Worm (Caenorhabditis elegans) whole organism, L1 larva: ENCODE results near the gene C01G10.6.
A peak's percentile ranks its signal among the peaks of the same experiment; 100 is the strongest.

Source experiments
- F16B12.6 ChIP-seq: fragments of 150-350 bp; optimal IDR thresholded peaks from 2 replicates; lab custom pipeline; 2014; ENCODE audit warnings: missing biosample characterization, missing genetic modification characterization
- Y116A8C.19 ChIP-seq: sonication (generic microtip); optimal IDR thresholded peaks from 2 replicates; lab custom pipeline; 2016; ENCODE audit warnings: missing compliant biosample characterization, missing genetic modification characterization, borderline replicate concordance
- alr-1 ChIP-seq: fragments of 200-800 bp; sonication (Bioruptor generic); optimal IDR thresholded peaks from 2 replicates; lab custom pipeline; 2018; ENCODE audit warnings: borderline replicate concordance, mild to moderate bottlenecking, missing genetic modification characterization, missing compliant biosample characterization
- aly-2 ChIP-seq: fragments of 150-350 bp; optimal IDR thresholded peaks from 2 replicates; lab custom pipeline; 2014; ENCODE audit warnings: missing biosample characterization, missing genetic modification characterization
- blmp-1 ChIP-seq: fragments of 150-350 bp; optimal IDR thresholded peaks from 2 replicates; lab custom pipeline; 2014; ENCODE audit warnings: missing biosample characterization, missing genetic modification characterization
- ceh-82 ChIP-seq, 3 experiments: fragments of 150-350 bp in 1 of 3; sonication (generic microtip) in 2 of 3; optimal IDR thresholded peaks; 2 replicates each; lab custom pipeline; 2014 to 2017; ENCODE audit warnings: missing biosample characterization in 3 of 3, missing genetic modification characterization in 3 of 3
- ces-1 ChIP-seq: fragments of 150-350 bp; optimal IDR thresholded peaks from 2 replicates; lab custom pipeline; 2014; ENCODE audit warnings: missing biosample characterization, missing genetic modification reagents, missing genetic modification characterization
- dsc-1 ChIP-seq: sonication (generic microtip); optimal IDR thresholded peaks from 2 replicates; lab custom pipeline; 2016; ENCODE audit warnings: mild to moderate bottlenecking, missing genetic modification characterization, missing compliant biosample characterization
- efl-1 ChIP-seq, 4 experiments: fragments of 150-350 bp; optimal IDR thresholded peaks in 3 of 4; peaks in 1 of 4; 1 replicate in 1 of 4; 2 replicates in 3 of 4; lab custom pipeline; 2014; ENCODE audit warnings: missing biosample characterization in 2 of 4, missing genetic modification characterization in 2 of 4, missing genetic modification reagents in 2 of 4
- efl-3 ChIP-seq: fragments of 200-800 bp; sonication (Bioruptor generic); optimal IDR thresholded peaks from 2 replicates; lab custom pipeline; 2018; ENCODE audit warnings: mild to moderate bottlenecking, missing genetic modification characterization, missing compliant biosample characterization
- egl-27 ChIP-seq, 2 experiments: fragments of 150-350 bp in 1 of 2; sonication (generic microtip); optimal IDR thresholded peaks; 3 replicates each; lab custom pipeline; 2017 to 2018; ENCODE audit warnings: missing biosample characterization in 2 of 2, missing genetic modification characterization in 2 of 2, missing genetic modification reagents in 2 of 2
- elt-3 ChIP-seq, 6 experiments: fragments of 150-350 bp in 1 of 6; sonication (generic microtip); optimal IDR thresholded peaks; 2 replicates each; lab custom pipeline; 2017 to 2018; ENCODE audit warnings: missing biosample characterization in 6 of 6, missing genetic modification characterization in 6 of 6, inconsistent platforms in 1 of 6
- fkh-8 ChIP-seq: sonication (generic microtip); optimal IDR thresholded peaks from 2 replicates; lab custom pipeline; 2016; ENCODE audit warnings: mild to moderate bottlenecking, missing genetic modification characterization, missing compliant biosample characterization
- fos-1 ChIP-seq: fragments of 150-350 bp; optimal IDR thresholded peaks from 2 replicates; lab custom pipeline; 2014; ENCODE audit warnings: missing biosample characterization, missing genetic modification characterization
- grh-1 ChIP-seq: fragments of 200-800 bp; sonication (Bioruptor generic); IDR thresholded peaks from 2 replicates; pipeline ENCODE4 v1.3.6; 2022; ENCODE audit warnings: missing genetic modification reagents, missing genetic modification characterization, missing compliant biosample characterization
- hlh-4 ChIP-seq: sonication (generic microtip); optimal IDR thresholded peaks from 2 replicates; lab custom pipeline; 2016; ENCODE audit warnings: mild to moderate bottlenecking, missing genetic modification characterization, missing compliant biosample characterization
- hpl-2 ChIP-seq: fragments of 150-350 bp; optimal IDR thresholded peaks from 2 replicates; lab custom pipeline; 2014; ENCODE audit warnings: missing biosample characterization, missing genetic modification reagents, missing genetic modification characterization
- isw-1 ChIP-seq: fragments of 200-800 bp; sonication (Bioruptor generic); IDR thresholded peaks from 2 replicates; pipeline ENCODE4 v1.3.6; 2022; ENCODE audit warnings: missing genetic modification characterization, missing compliant biosample characterization
- jun-1 ChIP-seq: fragments of 150-350 bp; optimal IDR thresholded peaks from 2 replicates; lab custom pipeline; 2014; ENCODE audit warnings: missing biosample characterization, missing genetic modification reagents, missing genetic modification characterization
- lin-13 ChIP-seq: fragments of 150-350 bp; optimal IDR thresholded peaks from 2 replicates; lab custom pipeline; 2014; ENCODE audit warnings: missing biosample characterization, missing genetic modification reagents, missing genetic modification characterization
- lin-14 ChIP-seq: fragments of 200-800 bp; sonication (Bioruptor generic); optimal IDR thresholded peaks from 2 replicates; lab custom pipeline; 2018; ENCODE audit warnings: mild to moderate bottlenecking, missing genetic modification characterization, moderate library complexity, missing compliant biosample characterization
- lin-15B ChIP-seq: fragments of 150-350 bp; sonication (generic microtip); optimal IDR thresholded peaks from 3 replicates; lab custom pipeline; 2014; ENCODE audit warnings: missing biosample characterization, missing genetic modification characterization
- lin-35 ChIP-seq, 2 experiments: fragments of 150-350 bp; optimal IDR thresholded peaks; 2 replicates each; lab custom pipeline; 2014; ENCODE audit warnings: missing biosample characterization in 2 of 2, missing genetic modification characterization in 2 of 2, missing genetic modification reagents in 2 of 2
- lin-39 ChIP-seq: fragments of 150-350 bp; optimal IDR thresholded peaks from 2 replicates; lab custom pipeline; 2014; ENCODE audit warnings: missing biosample characterization, missing genetic modification reagents, missing genetic modification characterization
- mdl-1 ChIP-seq, 2 experiments: fragments of 150-350 bp; optimal IDR thresholded peaks; 2 replicates each; lab custom pipeline; 2014 to 2017; ENCODE audit warnings: missing biosample characterization in 2 of 2, missing genetic modification characterization in 2 of 2, inconsistent platforms in 1 of 2
- mef-2 ChIP-seq: fragments of 150-350 bp; optimal IDR thresholded peaks from 2 replicates; lab custom pipeline; 2014; ENCODE audit warnings: missing biosample characterization, missing genetic modification characterization
- mep-1 ChIP-seq: fragments of 150-350 bp; optimal IDR thresholded peaks from 2 replicates; lab custom pipeline; 2014; ENCODE audit warnings: missing biosample characterization, missing genetic modification characterization
- nhr-12 ChIP-seq: sonication (generic microtip); optimal IDR thresholded peaks from 2 replicates; lab custom pipeline; 2017; ENCODE audit warnings: missing biosample characterization, missing genetic modification characterization
- nhr-19 ChIP-seq: fragments of 200-800 bp; sonication (Bioruptor generic); conservative IDR thresholded peaks from 2 replicates; pipeline ENCODE4 v1.3.6; 2022; ENCODE audit warnings: missing genetic modification characterization, missing compliant biosample characterization
- nhr-20 ChIP-seq: sonication (generic microtip); optimal IDR thresholded peaks from 2 replicates; lab custom pipeline; 2016; ENCODE audit warnings: mild to moderate bottlenecking, missing genetic modification characterization, missing compliant biosample characterization
- nhr-237 ChIP-seq: fragments of 150-350 bp; optimal IDR thresholded peaks from 2 replicates; lab custom pipeline; 2014; ENCODE audit warnings: missing biosample characterization, missing genetic modification characterization
- nhr-47 ChIP-seq: sonication (generic microtip); optimal IDR thresholded peaks from 2 replicates; lab custom pipeline; 2016; ENCODE audit warnings: mild to moderate bottlenecking, missing genetic modification characterization, moderate library complexity, missing compliant biosample characterization
- nhr-76 ChIP-seq: sonication (generic microtip); optimal IDR thresholded peaks from 2 replicates; lab custom pipeline; 2017; ENCODE audit warnings: missing biosample characterization, missing genetic modification characterization
- nhr-77 ChIP-seq: fragments of 150-350 bp; optimal IDR thresholded peaks from 2 replicates; lab custom pipeline; 2014; ENCODE audit warnings: missing biosample characterization, missing genetic modification characterization
- nhr-84 ChIP-seq: sonication (generic microtip); optimal IDR thresholded peaks from 2 replicates; lab custom pipeline; 2017; ENCODE audit warnings: missing biosample characterization, missing genetic modification characterization
- nhr-90 ChIP-seq: sonication (generic microtip); optimal IDR thresholded peaks from 2 replicates; lab custom pipeline; 2016; ENCODE audit warnings: mild to moderate bottlenecking, missing genetic modification characterization, missing compliant biosample characterization; ENCODE audit not compliant: poor library complexity
- pag-3 ChIP-seq: sonication (generic microtip); optimal IDR thresholded peaks from 2 replicates; lab custom pipeline; 2017; ENCODE audit warnings: missing genetic modification characterization, mild to moderate bottlenecking, missing compliant biosample characterization, antibody characterized with exemption, borderline replicate concordance; ENCODE audit not compliant: insufficient read depth
- rnt-1 ChIP-seq: sonication (generic microtip); optimal IDR thresholded peaks from 2 replicates; lab custom pipeline; 2016; ENCODE audit warnings: mild to moderate bottlenecking, missing genetic modification characterization, moderate library complexity, missing compliant biosample characterization
- skn-1 ChIP-seq: fragments of 150-350 bp; optimal IDR thresholded peaks from 2 replicates; lab custom pipeline; 2014; ENCODE audit warnings: missing biosample characterization, missing genetic modification characterization
- sox-4 ChIP-seq: sonication (generic microtip); optimal IDR thresholded peaks from 2 replicates; lab custom pipeline; 2016; ENCODE audit warnings: missing genetic modification characterization, missing compliant biosample characterization
- sptf-1 ChIP-seq: fragments of 150-350 bp; optimal IDR thresholded peaks from 2 replicates; lab custom pipeline; 2014; ENCODE audit warnings: missing biosample characterization, missing genetic modification characterization
- sup-37 ChIP-seq: fragments of 200-800 bp; sonication (Bioruptor generic); optimal IDR thresholded peaks from 2 replicates; lab custom pipeline; 2018; ENCODE audit warnings: mild to moderate bottlenecking, missing genetic modification characterization, missing compliant biosample characterization
- swsn-7 ChIP-seq: sonication (generic microtip); optimal IDR thresholded peaks from 2 replicates; lab custom pipeline; 2016; ENCODE audit warnings: missing genetic modification characterization, missing compliant biosample characterization
- tbx-2 ChIP-seq: sonication (generic microtip); optimal IDR thresholded peaks from 2 replicates; lab custom pipeline; 2016; ENCODE audit warnings: missing genetic modification characterization, missing compliant biosample characterization
- tlp-1 ChIP-seq: fragments of 150-350 bp; optimal IDR thresholded peaks from 2 replicates; lab custom pipeline; 2014; ENCODE audit warnings: missing biosample characterization, missing genetic modification characterization
- unc-130 ChIP-seq: fragments of 150-350 bp; optimal IDR thresholded peaks from 2 replicates; lab custom pipeline; 2017; ENCODE audit warnings: missing biosample characterization, missing genetic modification characterization, inconsistent platforms
- unc-30 ChIP-seq: sonication (generic microtip); optimal IDR thresholded peaks from 2 replicates; lab custom pipeline; 2017; ENCODE audit warnings: missing biosample characterization, missing genetic modification characterization
- unc-62 ChIP-seq: fragments of 150-350 bp; optimal IDR thresholded peaks from 2 replicates; lab custom pipeline; 2014; ENCODE audit warnings: missing biosample characterization, missing genetic modification reagents, missing genetic modification characterization
- unc-86 ChIP-seq: sonication (generic microtip); optimal IDR thresholded peaks from 2 replicates; lab custom pipeline; 2016; ENCODE audit warnings: missing genetic modification characterization, missing compliant biosample characterization
- unc-98 ChIP-seq: fragments of 200-800 bp; sonication (Bioruptor generic); IDR thresholded peaks from 2 replicates; pipeline ENCODE4 v1.3.6; 2022; ENCODE audit warnings: missing genetic modification characterization, missing compliant biosample characterization
- vab-15 ChIP-seq: sonication (generic microtip); optimal IDR thresholded peaks from 2 replicates; lab custom pipeline; 2017; ENCODE audit warnings: missing genotype, mild to moderate bottlenecking, missing genetic modification characterization, missing compliant biosample characterization
- zip-4 ChIP-seq: fragments of 200-800 bp; sonication (Bioruptor generic); optimal IDR thresholded peaks from 2 replicates; lab custom pipeline; 2018; ENCODE audit warnings: mild to moderate bottlenecking, missing genetic modification characterization, moderate library complexity, missing compliant biosample characterization

C01G10.6 gene

DNA sequence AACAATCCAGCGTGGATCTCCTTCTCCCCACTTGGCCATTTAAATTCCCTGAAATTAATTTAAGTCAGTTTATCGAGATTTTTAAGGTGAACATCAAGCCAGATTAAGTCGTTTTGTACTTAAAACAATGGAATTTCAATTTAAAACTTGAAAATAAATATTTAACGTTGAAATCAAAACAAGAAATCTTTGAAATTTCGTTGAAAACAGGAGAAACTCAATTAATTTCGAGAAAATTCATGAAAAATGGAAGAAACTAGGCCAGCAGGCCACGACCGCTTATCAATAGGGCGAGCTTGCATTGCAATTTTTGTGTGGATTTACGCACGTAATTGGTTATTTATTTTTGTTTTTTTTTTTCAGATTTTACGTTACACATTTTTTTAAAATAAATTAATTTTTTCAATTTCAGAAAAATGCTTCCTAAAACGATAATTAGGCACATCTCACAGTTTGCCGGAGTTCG, 2.1 kb upstream of the C01G10.6 start, which contains the start of the genes ahsa-1 and C01G10.7 (continued):
- TF ChIP-seq nhr-90 (tag; lab: Kevin White, UChicago) (peak; percentile 95), nhr-19 (GFP tag; lab: Robert Waterston, UW) (peak; percentile 87), nhr-20 (tag; lab: Kevin White, UChicago) (peak; percentile 92), efl-3 (GFP tag; lab: Kevin White, UChicago) (no peak), nhr-47 (tag; lab: Kevin White, UChicago) (peak; percentile 94), grh-1 (GFP tag; lab: Robert Waterston, UW) (peak; percentile 74), aly-2 (tag; lab: Kevin White, UChicago) (peak; percentile 38), blmp-1 (tag; lab: Kevin White, UChicago) (peak; percentile 75), efl-1 (optimal IDR thresholded peaks at IDR 0.05; lab: Kevin White, UChicago) (peak; percentile 84 to 85), efl-1 (GFP tag; optimal IDR thresholded peaks at IDR 0.05 in 1 of 2; lab: Kevin White, UChicago) (peak; percentile 83 to 97), mdl-1 (tag; optimal IDR thresholded peaks at IDR 0.05; lab: Kevin White, UChicago) (peak in 1 of 2 experiments; percentile 66), isw-1 (GFP tag; lab: Robert Waterston, UW) (peak; percentile 87), tlp-1 (tag; lab: Kevin White, UChicago) (no peak), ceh-82 (tag; optimal IDR thresholded peaks at IDR 0.05; lab: Kevin White, UChicago) (peak; percentile 83 to 91 (median 87)), sox-4 (tag; lab: Kevin White, UChicago) (peak; percentile 91), unc-62 (GFP tag; lab: Kevin White, UChicago) (no peak), mep-1 (tag; lab: Kevin White, UChicago) (peak; percentile 96), Y116A8C.19 (tag; lab: Kevin White, UChicago) (peak; percentile 69), rnt-1 (peak; percentile 99), unc-130 (tag; lab: Kevin White, UChicago) (peak; percentile 63), swsn-7 (tag; lab: Kevin White, UChicago) (peak; percentile 90), tbx-2 (tag; lab: Kevin White, UChicago) (peak; percentile 94), jun-1 (tag; lab: Kevin White, UChicago) (peak; percentile 61), ces-1 (no peak), lin-39 (tag; lab: Kevin White, UChicago) (peak; percentile 75), hpl-2 (GFP tag; lab: Kevin White, UChicago) (peak; percentile 60), lin-15B (tag; lab: Kevin White, UChicago) (peak; percentile 99), unc-98 (peak; percentile 87), elt-3 (tag; optimal IDR thresholded peaks at IDR 0.05; lab: Kevin White, UChicago) (peak in 4 of 6 experiments; percentile 67 to 90 (median 83)), nhr-76 (tag; lab: Kevin White, UChicago) (no peak), nhr-84 (no peak), nhr-77 (peak; percentile 80), egl-27 (tag; optimal IDR thresholded peaks at IDR 0.05; lab: Kevin White, UChicago) (no peak), F16B12.6 (peak; percentile 48), fos-1 (peak; percentile 60), nhr-12 (tag; lab: Kevin White, UChicago) (no peak), sptf-1 (tag; lab: Kevin White, UChicago) (no peak), unc-86 (tag; lab: Kevin White, UChicago) (peak; percentile 85), unc-30 (tag; lab: Kevin White, UChicago) (no peak), zip-4 (GFP tag; lab: Kevin White, UChicago) (peak; percentile 33), vab-15 (tag; lab: Kevin White, UChicago) (peak; percentile 93), lin-35 (GFP tag; optimal IDR thresholded peaks at IDR 0.05; lab: Kevin White, UChicago) (peak; percentile 85 to 86), skn-1 (tag; lab: Kevin White, UChicago) (peak; percentile 74), lin-13 (peak; percentile 88), hlh-4 (tag; lab: Kevin White, UChicago) (peak; percentile 34), mef-2 (tag; lab: Kevin White, UChicago) (no peak), dsc-1 (tag; lab: Kevin White, UChicago) (peak; percentile 94), fkh-8 (tag; lab: Kevin White, UChicago) (peak; percentile 92), alr-1 (no peak), lin-14 (peak; percentile 95), sup-37 (GFP tag; lab: Kevin White, UChicago) (no peak), pag-3 (tag; lab: Kevin White, UChicago) (no peak), nhr-237 (peak; percentile 77)
